Fruit fly (Drosophila melanogaster) whole organism, prepupa: ENCODE data around the gene CG7903.
A peak's percentile ranks its signal among the peaks of the same experiment; 100 is the strongest.

ENCODE experiments used
- Blimp-1 ChIP-seq: fragments of 200-800 bp; sonication (Bioruptor generic); optimal IDR thresholded peaks from 3 replicates; lab custom pipeline; 2017; ENCODE audit warnings: missing biosample characterization, missing genetic modification characterization, mild to moderate bottlenecking, moderate library complexity, missing genetic modification reagents
- CG10631 ChIP-seq: fragments of 200-800 bp; sonication (Bioruptor generic); optimal IDR thresholded peaks from 2 replicates; lab custom pipeline; 2016; ENCODE audit warnings: missing biosample characterization, missing genetic modification characterization
- CG11294 ChIP-seq: fragments of 200-800 bp; sonication (Bioruptor generic); IDR thresholded peaks from 2 replicates; pipeline ENCODE4 v1.3.6; 2022; ENCODE audit warnings: missing biosample characterization, missing genetic modification characterization
- CG15336 ChIP-seq: fragments of 200-800 bp; sonication (Bioruptor generic); IDR thresholded peaks from 2 replicates; pipeline ENCODE4 v1.3.6; 2022; ENCODE audit warnings: missing biosample characterization, missing genetic modification characterization
- CG16779 ChIP-seq: fragments of 200-800 bp; sonication (Bioruptor generic); optimal IDR thresholded peaks from 3 replicates; lab custom pipeline; 2017; ENCODE audit warnings: missing biosample characterization, mild to moderate bottlenecking, missing genetic modification characterization
- CG3032 ChIP-seq: fragments of 200-800 bp; optimal IDR thresholded peaks from 2 replicates; lab custom pipeline; 2019; ENCODE audit warnings: missing biosample characterization, mild to moderate bottlenecking, missing genetic modification characterization, moderate library complexity
- CG31627 ChIP-seq: fragments of 200-800 bp; sonication (Bioruptor generic); optimal IDR thresholded peaks from 3 replicates; lab custom pipeline; 2016; ENCODE audit warnings: missing biosample characterization, missing genetic modification characterization
- CG32006 ChIP-seq: fragments of 200-800 bp; sonication (Bioruptor generic); optimal IDR thresholded peaks from 3 replicates; lab custom pipeline; 2017; ENCODE audit warnings: missing biosample characterization, mild to moderate bottlenecking, missing genetic modification characterization
- CG34406 ChIP-seq: fragments of 200-800 bp; sonication (Bioruptor generic); optimal IDR thresholded peaks from 3 replicates; lab custom pipeline; 2016; ENCODE audit warnings: missing biosample characterization, missing genetic modification characterization
- CG3919 ChIP-seq: fragments of 200-800 bp; sonication (Bioruptor generic); optimal IDR thresholded peaks from 3 replicates; lab custom pipeline; 2016; ENCODE audit warnings: missing biosample characterization, missing genetic modification characterization
- CG4318 ChIP-seq: fragments of 200-800 bp; sonication (Bioruptor generic); optimal IDR thresholded peaks from 3 replicates; lab custom pipeline; 2017; ENCODE audit warnings: missing biosample characterization, mild to moderate bottlenecking, missing genetic modification characterization
- CG6163 ChIP-seq: fragments of 200-800 bp; sonication (Bioruptor generic); IDR thresholded peaks from 3 replicates; pipeline ENCODE4 v1.3.6; 2022; ENCODE audit warnings: missing biosample characterization, missing genetic modification characterization
- CG6276 ChIP-seq: fragments of 200-800 bp; sonication (Bioruptor generic); optimal IDR thresholded peaks from 2 replicates; lab custom pipeline; 2017; ENCODE audit warnings: missing biosample characterization, mild to moderate bottlenecking, missing genetic modification characterization
- CG6792 ChIP-seq: fragments of 200-800 bp; sonication (Bioruptor generic); optimal IDR thresholded peaks from 3 replicates; lab custom pipeline; 2016; ENCODE audit warnings: missing biosample characterization, missing genetic modification characterization
- CG6808 ChIP-seq: fragments of 200-800 bp; sonication (Bioruptor generic); optimal IDR thresholded peaks from 3 replicates; lab custom pipeline; 2017; ENCODE audit warnings: missing biosample characterization, missing genetic modification characterization, mild to moderate bottlenecking, moderate library complexity, missing genetic modification reagents
- CG7368 ChIP-seq: fragments of 200-800 bp; sonication (Bioruptor generic); optimal IDR thresholded peaks from 3 replicates; lab custom pipeline; 2016; ENCODE audit warnings: missing biosample characterization, missing genetic modification characterization
- CG8119 ChIP-seq: fragments of 200-800 bp; sonication (Bioruptor generic); IDR thresholded peaks from 3 replicates; pipeline ENCODE4 v1.3.6; 2022; ENCODE audit warnings: missing biosample characterization, missing genetic modification characterization
- CG8319 ChIP-seq: fragments of 200-800 bp; sonication (Bioruptor generic); optimal IDR thresholded peaks from 3 replicates; lab custom pipeline; 2016; ENCODE audit warnings: missing biosample characterization, missing genetic modification characterization
- CG8632 ChIP-seq: fragments of 200-800 bp; sonication (Bioruptor generic); optimal IDR thresholded peaks from 3 replicates; lab custom pipeline; 2016; ENCODE audit warnings: missing biosample characterization, missing genetic modification characterization
- CG9139 ChIP-seq: fragments of 200-800 bp; sonication (Bioruptor generic); optimal IDR thresholded peaks from 3 replicates; lab custom pipeline; 2017; ENCODE audit warnings: missing biosample characterization, mild to moderate bottlenecking, missing genetic modification characterization
- Eip75B ChIP-seq: fragments of 200-800 bp; sonication (Bioruptor generic); optimal IDR thresholded peaks from 3 replicates; lab custom pipeline; 2016; ENCODE audit warnings: missing biosample characterization, missing genetic modification characterization
- Eip93F ChIP-seq: fragments of 200-800 bp; sonication (Bioruptor generic); optimal IDR thresholded peaks from 2 replicates; lab custom pipeline; 2016; ENCODE audit warnings: missing biosample characterization, mild to moderate bottlenecking, missing genetic modification characterization
- Ets21C ChIP-seq: fragments of 200-800 bp; sonication (Bioruptor generic); optimal IDR thresholded peaks from 3 replicates; lab custom pipeline; 2016; ENCODE audit warnings: missing biosample characterization, missing genetic modification characterization
- Hr39 ChIP-seq: fragments of 200-800 bp; sonication (Bioruptor generic); optimal IDR thresholded peaks from 2 replicates; lab custom pipeline; 2016; ENCODE audit warnings: missing biosample characterization, missing genetic modification characterization
- Lpt ChIP-seq: fragments of 200-800 bp; sonication (Bioruptor generic); optimal IDR thresholded peaks from 3 replicates; lab custom pipeline; 2016; ENCODE audit warnings: missing biosample characterization, missing genetic modification characterization
- Met ChIP-seq: fragments of 200-800 bp; sonication (Bioruptor generic); optimal IDR thresholded peaks from 3 replicates; lab custom pipeline; 2016; ENCODE audit warnings: missing biosample characterization, missing genetic modification characterization
- OdsH ChIP-seq: fragments of 200-800 bp; sonication (Bioruptor generic); optimal IDR thresholded peaks from 3 replicates; lab custom pipeline; 2016; ENCODE audit warnings: missing biosample characterization, missing genetic modification characterization
- Smox ChIP-seq: fragments of 200-800 bp; sonication (Bioruptor generic); optimal IDR thresholded peaks from 3 replicates; lab custom pipeline; 2016; ENCODE audit warnings: missing biosample characterization, missing genetic modification characterization
- Sox102F ChIP-seq: fragments of 200-800 bp; sonication (Bioruptor generic); optimal IDR thresholded peaks from 2 replicates; lab custom pipeline; 2016; ENCODE audit warnings: missing biosample characterization, mild to moderate bottlenecking, missing genetic modification characterization
- Sox14 ChIP-seq: fragments of 200-800 bp; sonication (Bioruptor generic); optimal IDR thresholded peaks from 3 replicates; lab custom pipeline; 2016; ENCODE audit warnings: missing biosample characterization, missing genetic modification characterization
- Sox15 ChIP-seq: fragments of 200-800 bp; sonication (Bioruptor generic); optimal IDR thresholded peaks from 3 replicates; lab custom pipeline; 2016; ENCODE audit warnings: missing biosample characterization, missing genetic modification characterization
- acj6 ChIP-seq: fragments of 200-800 bp; sonication (Bioruptor generic); optimal IDR thresholded peaks from 3 replicates; lab custom pipeline; 2016; ENCODE audit warnings: missing biosample characterization, missing genetic modification characterization
- cyc ChIP-seq: fragments of 200-800 bp; sonication (Bioruptor generic); optimal IDR thresholded peaks from 3 replicates; lab custom pipeline; 2016; ENCODE audit warnings: missing biosample characterization, missing genetic modification characterization
- dac ChIP-seq: fragments of 200-800 bp; sonication (Bioruptor generic); optimal IDR thresholded peaks from 2 replicates; lab custom pipeline; 2017; ENCODE audit warnings: missing biosample characterization, mild to moderate bottlenecking, missing genetic modification characterization
- dsx ChIP-seq: fragments of 200-800 bp; optimal IDR thresholded peaks from 3 replicates; lab custom pipeline; 2019; ENCODE audit warnings: missing biosample characterization, mild to moderate bottlenecking, missing genetic modification characterization, moderate library complexity; ENCODE audit not compliant: poor library complexity, severe bottlenecking
- eg ChIP-seq: fragments of 200-800 bp; sonication (Bioruptor generic); IDR thresholded peaks from 3 replicates; pipeline ENCODE4 v1.3.6; 2022; ENCODE audit warnings: missing biosample characterization, missing genetic modification characterization
- esn ChIP-seq: fragments of 200-800 bp; sonication (Bioruptor generic); optimal IDR thresholded peaks from 2 replicates; lab custom pipeline; 2016; ENCODE audit warnings: missing biosample characterization, mild to moderate bottlenecking, missing genetic modification characterization, moderate library complexity
- fd85E ChIP-seq: fragments of 200-800 bp; sonication (Bioruptor generic); optimal IDR thresholded peaks from 3 replicates; lab custom pipeline; 2016; ENCODE audit warnings: missing biosample characterization, missing genetic modification characterization
- fkh ChIP-seq: fragments of 200-800 bp; sonication (Bioruptor generic); optimal IDR thresholded peaks from 3 replicates; lab custom pipeline; 2017; ENCODE audit warnings: missing biosample characterization, mild to moderate bottlenecking, missing genetic modification characterization, moderate library complexity
- pdm3 ChIP-seq: fragments of 200-800 bp; sonication (Bioruptor generic); optimal IDR thresholded peaks from 3 replicates; lab custom pipeline; 2016; ENCODE audit warnings: missing biosample characterization, missing genetic modification characterization
- salr ChIP-seq, 2 experiments: fragments of 200-800 bp; sonication (Bioruptor generic); optimal IDR thresholded peaks; 3 replicates each; lab custom pipeline; 2016 to 2018; ENCODE audit warnings: missing biosample characterization in 2 of 2, missing genetic modification characterization in 2 of 2, mild to moderate bottlenecking in 1 of 2
- spab ChIP-seq: fragments of 200-800 bp; sonication (Bioruptor generic); optimal IDR thresholded peaks from 2 replicates; lab custom pipeline; 2017; ENCODE audit warnings: missing biosample characterization, mild to moderate bottlenecking, missing genetic modification characterization, missing genetic modification reagents
- ss ChIP-seq, 2 experiments: fragments of 200-800 bp; sonication (Bioruptor generic); optimal IDR thresholded peaks; 2 replicates in 1 of 2; 3 replicates in 1 of 2; lab custom pipeline; 2017 to 2018; ENCODE audit warnings: mild to moderate bottlenecking in 2 of 2, missing biosample characterization in 2 of 2, missing genetic modification characterization in 2 of 2, moderate library complexity in 1 of 2
- svp ChIP-seq: fragments of 200-800 bp; sonication (Bioruptor generic); peaks from one replicate; lab custom pipeline; 2016; ENCODE audit warnings: missing biosample characterization, missing genetic modification characterization
- topi ChIP-seq: fragments of 200-800 bp; sonication (Bioruptor generic); optimal IDR thresholded peaks from 3 replicates; lab custom pipeline; 2016; ENCODE audit warnings: missing biosample characterization, missing genetic modification characterization
- vri ChIP-seq: fragments of 200-800 bp; sonication (Bioruptor generic); optimal IDR thresholded peaks from 3 replicates; lab custom pipeline; 2016; ENCODE audit warnings: missing biosample characterization, mild to moderate bottlenecking, missing genetic modification characterization

CG7903 gene

DNA sequence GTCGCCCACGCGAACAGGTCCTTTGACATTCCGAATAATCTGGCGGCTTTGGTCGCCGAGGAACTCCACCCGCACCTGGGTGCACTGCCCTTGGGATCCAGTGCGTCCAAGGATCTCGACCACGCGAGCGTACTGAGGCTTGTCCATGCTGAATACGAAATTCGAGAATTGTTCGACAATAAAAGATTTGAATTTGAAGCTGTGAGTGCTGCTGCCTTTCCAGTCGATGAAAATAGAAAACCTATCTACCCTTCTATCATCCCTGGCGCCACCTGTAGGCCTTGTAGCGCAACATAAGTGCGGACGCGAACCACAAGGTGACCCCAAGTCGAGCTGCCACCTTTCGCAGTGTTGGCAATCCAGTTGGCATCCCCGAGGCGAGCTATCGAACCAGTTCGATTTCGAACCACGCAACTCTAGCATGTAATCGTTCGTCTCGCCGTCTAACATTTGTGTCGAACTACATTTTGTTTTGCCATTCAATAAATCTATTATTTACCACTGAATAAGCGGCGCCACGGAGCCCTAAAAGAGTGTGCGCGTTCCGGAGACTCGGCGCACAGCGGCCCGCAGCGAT, 27.5 kb upstream of the CG7903 start, which contains the start of the genes RpS28a and Axn:
Gene RpS28a, minus strand, starts transcription at position 197 of the 577 bp plus-strand sequence.
Gene Axn, plus strand, starts transcription at position 391 of the 577 bp plus-strand sequence.
- TF ChIP-seq CG8319 (GFP tag; lab: Kevin White, UChicago) (peak; percentile 100), cyc (peak; percentile 1), Lpt (GFP tag; lab: Kevin White, UChicago) (no peak), Hr39 (GFP tag; lab: Kevin White, UChicago) (peak; percentile 9), svp (GFP tag; lab: Kevin White, UChicago) (peak; percentile 96), CG9139 (GFP tag; lab: Kevin White, UChicago) (no peak), CG31627 (GFP tag; lab: Kevin White, UChicago) (peak; percentile 6)

DNA sequence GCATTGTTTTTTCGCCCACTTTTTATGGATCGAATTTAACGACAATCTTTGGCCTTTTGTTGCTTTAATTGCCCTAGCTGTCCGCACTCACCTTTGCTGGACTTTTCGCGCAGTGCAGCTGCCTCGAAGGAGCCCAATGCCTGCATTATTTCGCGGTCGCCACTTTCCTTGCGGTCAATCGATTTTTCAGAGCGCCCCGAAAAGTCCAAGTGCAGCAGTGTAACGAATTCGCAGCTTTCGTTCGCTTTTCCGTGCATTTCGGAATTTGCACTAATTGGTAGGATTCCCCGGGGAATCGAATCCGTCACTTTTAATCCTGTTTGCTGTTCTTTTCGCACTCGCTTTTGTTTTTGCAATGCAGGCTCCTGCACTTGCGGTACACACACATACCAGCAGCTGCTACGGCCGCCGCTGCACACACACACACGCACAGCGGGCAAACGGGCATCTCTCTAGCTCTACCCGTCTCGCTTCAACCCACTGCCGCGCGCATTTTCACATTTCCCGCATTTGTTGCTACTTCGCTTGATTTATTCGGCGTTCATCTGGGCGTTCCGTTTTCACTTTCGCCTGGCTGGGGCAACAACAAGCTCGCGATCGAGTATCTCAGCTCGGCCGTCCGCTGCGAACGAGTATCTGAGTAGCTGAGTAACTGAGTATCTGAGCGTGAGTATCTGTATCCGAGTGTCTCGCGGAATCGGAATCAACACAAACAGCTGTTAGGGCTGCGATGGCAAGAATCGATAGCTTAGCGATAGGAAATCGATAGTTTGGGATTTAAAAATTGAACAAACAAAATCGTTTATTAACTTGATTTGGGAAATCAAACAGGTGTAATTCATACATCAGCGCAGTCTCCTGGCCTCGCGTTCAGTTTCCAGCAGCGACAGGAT, 26.8 kb upstream of the CG7903 start, which contains the start of gene Mgat2:
Gene Mgat2, minus strand, starts transcription at position 663 of the 893 bp plus-strand sequence.
- TF ChIP-seq CG6792 (no peak), CG16779 (peak; percentile 50), CG31627 (GFP tag; lab: Kevin White, UChicago) (no peak), CG8119 (GFP tag; lab: Robert Waterston, UW) (peak; percentile 63; the same call in 2 of the 3 replicates), vri (GFP tag; lab: Kevin White, UChicago) (no peak), OdsH (no peak), CG34406 (GFP tag; lab: Kevin White, UChicago) (peak; percentile 4), CG6276 (no peak), fkh (GFP tag; lab: Kevin White, UChicago) (no peak), topi (peak; percentile 10), dac (GFP tag; lab: Kevin White, UChicago) (no peak), CG15336 (GFP tag; lab: Robert Waterston, UW) (peak; percentile 74), CG32006 (GFP tag; lab: Kevin White, UChicago) (no peak), acj6 (GFP tag; lab: Kevin White, UChicago) (no peak), Ets21C (GFP tag; lab: Kevin White, UChicago) (no peak), CG7368 (GFP tag; lab: Kevin White, UChicago) (no peak), CG3032 (tag; lab: Kevin White, UChicago) (no peak), svp (GFP tag; lab: Kevin White, UChicago) (no peak), CG3919 (GFP tag; lab: Kevin White, UChicago) (no peak), dsx (GFP tag; lab: Kevin White, UChicago) (no peak), Lpt (GFP tag; lab: Kevin White, UChicago) (peak; percentile 68), fd85E (GFP tag; lab: Kevin White, UChicago) (no peak), esn (peak; percentile 54), CG8632 (GFP tag; lab: Kevin White, UChicago) (no peak), Sox102F (no peak), Blimp-1 (GFP tag; lab: Kevin White, UChicago) (peak; percentile 99), CG11294 (GFP tag; lab: Robert Waterston, UW) (no peak), Sox15 (no peak), CG4318 (GFP tag; lab: Kevin White, UChicago) (no peak), ss (GFP tag; optimal IDR thresholded peaks at IDR 0.05; lab: Kevin White, UChicago) (no peak), CG9139 (GFP tag; lab: Kevin White, UChicago) (no peak), Smox (GFP tag; lab: Kevin White, UChicago) (no peak), CG8319 (GFP tag; lab: Kevin White, UChicago) (no peak), Eip75B (no peak), CG10631 (GFP tag; lab: Kevin White, UChicago) (no peak), Eip93F (GFP tag; lab: Kevin White, UChicago) (no peak), CG6163 (GFP tag; lab: Robert Waterston, UW) (no peak; the same call in 1 of the 3 replicates), spab (no peak), salr (GFP tag; optimal IDR thresholded peaks at IDR 0.05; lab: Kevin White, UChicago) (no peak), Sox14 (GFP tag; lab: Kevin White, UChicago) (no peak), eg (GFP tag; lab: Robert Waterston, UW) (peak; percentile 62; the same call in 2 of the 3 replicates), CG6808 (GFP tag; lab: Kevin White, UChicago) (no peak), Met (GFP tag; lab: Kevin White, UChicago) (no peak), pdm3 (GFP tag; lab: Kevin White, UChicago) (no peak)
